Worm (Caenorhabditis elegans) whole organism, L1 larva: ENCODE measurements around the gene F14H3.12.

ENCODE experiments used
- C16A3.4 ChIP-seq: fragments of 150-350 bp; optimal IDR thresholded peaks from 2 replicates; lab custom pipeline; 2014; ENCODE audit warnings: missing biosample characterization, missing genetic modification characterization
- blmp-1 ChIP-seq: fragments of 150-350 bp; optimal IDR thresholded peaks from 2 replicates; lab custom pipeline; 2014; ENCODE audit warnings: missing biosample characterization, missing genetic modification characterization
- dpl-1 ChIP-seq, 3 experiments: fragments of 150-350 bp in 2 of 3; sonication (generic microtip) in 1 of 3; optimal IDR thresholded peaks; 2 replicates each; lab custom pipeline; 2014 to 2017; ENCODE audit warnings: missing biosample characterization in 3 of 3, missing genetic modification characterization in 3 of 3, missing genetic modification reagents in 3 of 3
- efl-1 ChIP-seq, 4 experiments: fragments of 150-350 bp; optimal IDR thresholded peaks in 3 of 4; peaks in 1 of 4; 1 replicate in 1 of 4; 2 replicates in 3 of 4; lab custom pipeline; 2014; ENCODE audit warnings: missing biosample characterization in 2 of 4, missing genetic modification characterization in 2 of 4, missing genetic modification reagents in 2 of 4
- efl-3 ChIP-seq: fragments of 200-800 bp; sonication (Bioruptor generic); optimal IDR thresholded peaks from 2 replicates; lab custom pipeline; 2018; ENCODE audit warnings: mild to moderate bottlenecking, missing genetic modification characterization, missing compliant biosample characterization
- elt-3 ChIP-seq, 6 experiments: fragments of 150-350 bp in 1 of 6; sonication (generic microtip); optimal IDR thresholded peaks; 2 replicates each; lab custom pipeline; 2017 to 2018; ENCODE audit warnings: missing biosample characterization in 6 of 6, missing genetic modification characterization in 6 of 6, inconsistent platforms in 1 of 6
- fkh-4 ChIP-seq: sonication (generic microtip); optimal IDR thresholded peaks from 2 replicates; lab custom pipeline; 2016; ENCODE audit warnings: missing compliant biosample characterization, missing genetic modification characterization, borderline replicate concordance
- fkh-8 ChIP-seq: sonication (generic microtip); optimal IDR thresholded peaks from 2 replicates; lab custom pipeline; 2016; ENCODE audit warnings: mild to moderate bottlenecking, missing genetic modification characterization, missing compliant biosample characterization
- grh-1 ChIP-seq: fragments of 200-800 bp; sonication (Bioruptor generic); IDR thresholded peaks from 2 replicates; pipeline ENCODE4 v1.3.6; 2022; ENCODE audit warnings: missing genetic modification reagents, missing genetic modification characterization, missing compliant biosample characterization
- hlh-17 ChIP-seq: fragments of 200-800 bp; sonication (Bioruptor generic); optimal IDR thresholded peaks from 2 replicates; lab custom pipeline; 2018; ENCODE audit warnings: missing genetic modification characterization, mild to moderate bottlenecking, missing compliant biosample characterization, moderate library complexity, borderline replicate concordance
- irx-1 ChIP-seq: sonication (generic microtip); optimal IDR thresholded peaks from 2 replicates; lab custom pipeline; 2016; ENCODE audit warnings: missing genetic modification characterization, missing compliant biosample characterization
- lin-14 ChIP-seq: fragments of 200-800 bp; sonication (Bioruptor generic); optimal IDR thresholded peaks from 2 replicates; lab custom pipeline; 2018; ENCODE audit warnings: mild to moderate bottlenecking, missing genetic modification characterization, moderate library complexity, missing compliant biosample characterization
- lin-35 ChIP-seq, 2 experiments: fragments of 150-350 bp; optimal IDR thresholded peaks; 2 replicates each; lab custom pipeline; 2014; ENCODE audit warnings: missing biosample characterization in 2 of 2, missing genetic modification characterization in 2 of 2, missing genetic modification reagents in 2 of 2
- mep-1 ChIP-seq: fragments of 150-350 bp; optimal IDR thresholded peaks from 2 replicates; lab custom pipeline; 2014; ENCODE audit warnings: missing biosample characterization, missing genetic modification characterization
- nhr-19 ChIP-seq: fragments of 200-800 bp; sonication (Bioruptor generic); conservative IDR thresholded peaks from 2 replicates; pipeline ENCODE4 v1.3.6; 2022; ENCODE audit warnings: missing genetic modification characterization, missing compliant biosample characterization
- nhr-20 ChIP-seq: sonication (generic microtip); optimal IDR thresholded peaks from 2 replicates; lab custom pipeline; 2016; ENCODE audit warnings: mild to moderate bottlenecking, missing genetic modification characterization, missing compliant biosample characterization
- nhr-237 ChIP-seq: fragments of 150-350 bp; optimal IDR thresholded peaks from 2 replicates; lab custom pipeline; 2014; ENCODE audit warnings: missing biosample characterization, missing genetic modification characterization
- nhr-47 ChIP-seq: sonication (generic microtip); optimal IDR thresholded peaks from 2 replicates; lab custom pipeline; 2016; ENCODE audit warnings: mild to moderate bottlenecking, missing genetic modification characterization, moderate library complexity, missing compliant biosample characterization
- nhr-71 ChIP-seq: sonication (generic microtip); optimal IDR thresholded peaks from 2 replicates; lab custom pipeline; 2016; ENCODE audit warnings: mild to moderate bottlenecking, missing genetic modification characterization, moderate library complexity, missing compliant biosample characterization
- nhr-76 ChIP-seq: sonication (generic microtip); optimal IDR thresholded peaks from 2 replicates; lab custom pipeline; 2017; ENCODE audit warnings: missing biosample characterization, missing genetic modification characterization
- nhr-85 ChIP-seq: sonication (generic microtip); peaks from one replicate; lab custom pipeline; 2016; ENCODE audit warnings: missing genetic modification characterization, inconsistent platforms, missing compliant biosample characterization
- nhr-90 ChIP-seq: sonication (generic microtip); optimal IDR thresholded peaks from 2 replicates; lab custom pipeline; 2016; ENCODE audit warnings: mild to moderate bottlenecking, missing genetic modification characterization, missing compliant biosample characterization; ENCODE audit not compliant: poor library complexity
- rnt-1 ChIP-seq: sonication (generic microtip); optimal IDR thresholded peaks from 2 replicates; lab custom pipeline; 2016; ENCODE audit warnings: mild to moderate bottlenecking, missing genetic modification characterization, moderate library complexity, missing compliant biosample characterization
- skn-1 ChIP-seq: fragments of 150-350 bp; optimal IDR thresholded peaks from 2 replicates; lab custom pipeline; 2014; ENCODE audit warnings: missing biosample characterization, missing genetic modification characterization
- snu-23 ChIP-seq: sonication (generic microtip); optimal IDR thresholded peaks from 2 replicates; lab custom pipeline; 2016; ENCODE audit warnings: missing genetic modification characterization, missing compliant biosample characterization
- swsn-7 ChIP-seq: sonication (generic microtip); optimal IDR thresholded peaks from 2 replicates; lab custom pipeline; 2016; ENCODE audit warnings: missing genetic modification characterization, missing compliant biosample characterization
- tbx-2 ChIP-seq: sonication (generic microtip); optimal IDR thresholded peaks from 2 replicates; lab custom pipeline; 2016; ENCODE audit warnings: missing genetic modification characterization, missing compliant biosample characterization
- unc-130 ChIP-seq: fragments of 150-350 bp; optimal IDR thresholded peaks from 2 replicates; lab custom pipeline; 2017; ENCODE audit warnings: missing biosample characterization, missing genetic modification characterization, inconsistent platforms
- unc-30 ChIP-seq: sonication (generic microtip); optimal IDR thresholded peaks from 2 replicates; lab custom pipeline; 2017; ENCODE audit warnings: missing biosample characterization, missing genetic modification characterization
- unc-86 ChIP-seq: sonication (generic microtip); optimal IDR thresholded peaks from 2 replicates; lab custom pipeline; 2016; ENCODE audit warnings: missing genetic modification characterization, missing compliant biosample characterization
- vab-15 ChIP-seq: sonication (generic microtip); optimal IDR thresholded peaks from 2 replicates; lab custom pipeline; 2017; ENCODE audit warnings: missing genotype, mild to moderate bottlenecking, missing genetic modification characterization, missing compliant biosample characterization
- xbp-1 ChIP-seq: sonication (generic microtip); optimal IDR thresholded peaks from 2 replicates; lab custom pipeline; 2016; ENCODE audit warnings: missing genetic modification characterization, missing compliant biosample characterization
- ztf-11 ChIP-seq, 2 experiments: sonication (generic microtip); optimal IDR thresholded peaks; 2 replicates each; lab custom pipeline; 2016 to 2017; ENCODE audit warnings: missing genetic modification characterization in 2 of 2, missing biosample characterization in 1 of 2, missing compliant biosample characterization in 1 of 2
- ztf-4 ChIP-seq: fragments of 150-350 bp; optimal IDR thresholded peaks from 2 replicates; lab custom pipeline; 2014; ENCODE audit warnings: missing biosample characterization, missing genetic modification characterization

F14H3.12 gene

ce11 chrV:16040140-16040827 is 34.8 kb downstream of the F14H3.12 start, which contains the start of the genes his-4 and his-3:
Gene his-4, minus strand, starts transcription at chrV:16040515.
Gene his-3, plus strand, starts transcription at chrV:16040808.
- peak in 1 of 3 experiments; percentile 23 for TF ChIP-seq dpl-1 (GFP tag; optimal IDR thresholded peaks at IDR 0.05; lab: Kevin White, UChicago)
- TF ChIP-seq unc-86 (tag; lab: Kevin White, UChicago) = peak; percentile 43
- TF ChIP-seq snu-23 (GFP tag; lab: Kevin White, UChicago) = peak; percentile 54
- peak; percentile 27 for TF ChIP-seq rnt-1 (tag; lab: Kevin White, UChicago)
- peak; percentile 90 for TF ChIP-seq nhr-85 (tag; lab: Kevin White, UChicago)
- TF ChIP-seq efl-1 (optimal IDR thresholded peaks at IDR 0.05; lab: Kevin White, UChicago) = peak; percentile 25 to 52
- TF ChIP-seq efl-1 (GFP tag; optimal IDR thresholded peaks at IDR 0.05 in 1 of 2; lab: Kevin White, UChicago) = peak in 1 of 2 experiments; percentile 29
- peak; percentile 30 for TF ChIP-seq mep-1 (tag; lab: Kevin White, UChicago)
- TF ChIP-seq nhr-19 (GFP tag; lab: Robert Waterston, UW) = peak; percentile 18; the same call in 1 of the 2 replicates
- TF ChIP-seq ztf-4 (tag; lab: Kevin White, UChicago) = peak; percentile 35
- peak; percentile 20 for TF ChIP-seq tbx-2 (tag; lab: Kevin White, UChicago)
- TF ChIP-seq xbp-1 (tag; lab: Kevin White, UChicago) = peak; percentile 38
- TF ChIP-seq lin-14 = peak; percentile 79
- TF ChIP-seq blmp-1 (tag; lab: Kevin White, UChicago) = peak; percentile 15
- peak; percentile 15 for TF ChIP-seq C16A3.4
- TF ChIP-seq grh-1 (GFP tag; lab: Robert Waterston, UW) = peak; percentile 78
- TF ChIP-seq nhr-20 (tag; lab: Kevin White, UChicago) = peak; percentile 69
- peak in 1 of 2 experiments; percentile 92 for TF ChIP-seq ztf-11 (tag; optimal IDR thresholded peaks at IDR 0.05; lab: Kevin White, UChicago)
- TF ChIP-seq nhr-47 = peak; percentile 56
- peak; percentile 76 for TF ChIP-seq swsn-7 (tag; lab: Kevin White, UChicago)
- TF ChIP-seq nhr-90 (tag; lab: Kevin White, UChicago) = peak; percentile 76
- peak in 1 of 2 experiments; percentile 7 for TF ChIP-seq lin-35 (GFP tag; optimal IDR thresholded peaks at IDR 0.05; lab: Kevin White, UChicago)
- TF ChIP-seq efl-3 (GFP tag; lab: Kevin White, UChicago) = peak; percentile 60
- TF ChIP-seq nhr-71 (tag; lab: Kevin White, UChicago) = peak; percentile 69

DNA sequence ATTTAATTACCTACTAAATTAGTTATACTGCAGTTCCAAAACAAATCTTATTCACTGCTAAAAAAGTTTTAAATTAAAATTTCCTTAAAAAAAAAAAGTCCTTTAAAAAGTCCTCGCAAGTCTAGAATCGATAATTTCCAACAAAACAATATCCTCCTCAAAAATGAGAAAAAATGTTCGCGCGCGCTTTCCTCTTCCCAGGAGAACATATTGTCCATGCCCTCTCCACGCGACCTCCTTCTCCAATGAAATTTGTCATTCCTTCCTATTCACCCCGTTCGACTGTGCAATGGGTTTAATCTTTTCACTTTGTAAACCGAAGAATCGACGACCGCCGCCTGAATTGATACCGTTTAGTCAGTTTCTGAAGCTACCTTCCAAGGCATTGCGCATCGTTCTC is 39.0 kb downstream of the F14H3.12 start, which contains the start of gene T10C6.10:
TSS of gene T10C6.10 (plus strand) at position 248 of the 400 bp plus-strand sequence.
- TF ChIP-seq elt-3 (tag; optimal IDR thresholded peaks at IDR 0.05; lab: Kevin White, UChicago) (no peak), hlh-17 (no peak), fkh-8 (tag; lab: Kevin White, UChicago) (no peak), irx-1 (tag; lab: Kevin White, UChicago) (no peak), efl-1 (optimal IDR thresholded peaks at IDR 0.05; lab: Kevin White, UChicago) (no peak), efl-1 (GFP tag; optimal IDR thresholded peaks at IDR 0.05 in 1 of 2; lab: Kevin White, UChicago) (peak in 1 of 2 experiments; percentile 45)

- TF ChIP-seq snu-23 (GFP tag; lab: Kevin White, UChicago) = no peak
- TF ChIP-seq nhr-76 (tag; lab: Kevin White, UChicago) = no peak
- TF ChIP-seq skn-1 (tag; lab: Kevin White, UChicago) = no peak
- no peak for TF ChIP-seq nhr-20 (tag; lab: Kevin White, UChicago)
- no peak for TF ChIP-seq unc-130 (tag; lab: Kevin White, UChicago)
- TF ChIP-seq nhr-85 (tag; lab: Kevin White, UChicago) = no peak
- TF ChIP-seq unc-30 = no peak
- no peak for TF ChIP-seq vab-15 (tag; lab: Kevin White, UChicago)
- TF ChIP-seq nhr-237 (tag; lab: Kevin White, UChicago) = no peak
- no peak for TF ChIP-seq fkh-4 (tag; lab: Kevin White, UChicago)
- no peak for TF ChIP-seq nhr-90 (tag; lab: Kevin White, UChicago)
Observed at ce11 chrV:16033491-16033890, 41.6 kb downstream of the F14H3.12 start.
